Worm (Caenorhabditis elegans) whole organism, midembryonic: Measurements from ENCODE around the gene par-5.

ENCODE experiments used
- T22C8.4 ChIP-seq: fragments of 200-800 bp; sonication (Bioruptor generic); IDR thresholded peaks from 2 replicates; pipeline ENCODE4 v1.3.6; 2022; ENCODE audit warnings: missing genetic modification characterization, missing compliant biosample characterization
- cog-1 ChIP-seq: sonication (generic microtip); optimal IDR thresholded peaks from 2 replicates; lab custom pipeline; 2016; ENCODE audit warnings: missing genetic modification characterization, missing compliant biosample characterization
- flt-1 ChIP-seq: fragments of 200-800 bp; sonication (Bioruptor generic); IDR thresholded peaks from 2 replicates; pipeline ENCODE4 v1.3.6; 2022; ENCODE audit warnings: missing genetic modification characterization, missing compliant biosample characterization
- klf-2 ChIP-seq: fragments of 200-800 bp; sonication (Bioruptor generic); conservative IDR thresholded peaks from 2 replicates; pipeline ENCODE4 v1.3.6; 2022; ENCODE audit warnings: missing genetic modification reagents, missing genetic modification characterization, missing compliant biosample characterization
- med-1 ChIP-seq: sonication (generic microtip); optimal IDR thresholded peaks from 2 replicates; lab custom pipeline; 2017; ENCODE audit warnings: missing genetic modification characterization, mild to moderate bottlenecking, missing compliant biosample characterization, antibody characterized with exemption, missing genetic modification reagents; ENCODE audit not compliant: insufficient read depth
- ref-1 ChIP-seq: fragments of 200-800 bp; sonication (Bioruptor generic); conservative IDR thresholded peaks from 2 replicates; pipeline ENCODE4 v1.3.6; 2022; ENCODE audit warnings: missing genetic modification reagents, missing genetic modification characterization, missing compliant biosample characterization
- tab-1 ChIP-seq: fragments of 200-800 bp; sonication (Bioruptor generic); IDR thresholded peaks from 2 replicates; pipeline ENCODE4 v1.3.6; 2022; ENCODE audit warnings: missing genetic modification characterization, missing compliant biosample characterization
- ztf-23 ChIP-seq: fragments of 200-800 bp; sonication (Bioruptor generic); IDR thresholded peaks from 2 replicates; pipeline ENCODE4 v1.3.6; 2022; ENCODE audit warnings: missing genetic modification reagents, missing genetic modification characterization, missing compliant biosample characterization
- ztf-29 ChIP-seq: fragments of 200-800 bp; sonication (Bioruptor generic); IDR thresholded peaks from 2 replicates; pipeline ENCODE4 v1.3.6; 2022; ENCODE audit warnings: missing genetic modification reagents, missing genetic modification characterization, missing compliant biosample characterization

par-5 gene

DNA sequence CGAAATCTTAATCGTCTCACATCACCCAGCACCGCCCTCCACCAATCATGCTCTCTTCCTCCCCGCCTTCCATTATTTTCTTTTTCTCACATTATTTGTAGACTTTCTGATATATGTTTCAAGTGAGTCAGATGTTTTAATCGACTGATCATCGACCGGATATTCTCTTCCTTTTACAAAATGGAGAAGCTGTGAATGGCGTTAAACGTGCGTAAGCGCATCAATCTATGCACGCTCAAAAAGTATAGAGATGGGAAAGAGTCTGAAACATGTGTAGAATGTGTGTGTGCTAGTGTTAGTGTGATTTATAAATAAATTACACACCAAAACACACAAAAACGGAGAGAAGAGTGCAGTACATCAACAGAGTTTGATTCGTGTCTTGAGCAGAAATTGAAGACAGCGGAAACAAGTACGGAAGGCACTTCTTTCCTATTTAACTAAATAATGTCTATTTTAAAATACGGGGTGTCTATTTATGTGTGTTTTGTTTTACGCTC is 44.7 kb downstream of the par-5 start:
- TF ChIP-seq ztf-29 (no peak), flt-1 (GFP tag; lab: Robert Waterston, UW) (no peak)

ce11 chrIV:11773692-11774225 is 48.0 kb downstream of the par-5 start, which contains the start of gene lips-5:
Gene lips-5, minus strand, starts transcription at chrIV:11773742.
- TF ChIP-seq ref-1: no peak
- TF ChIP-seq cog-1: no peak
- no peak for TF ChIP-seq med-1 (GFP tag; lab: Kevin White, UChicago)
- TF ChIP-seq ztf-23: no peak
- no peak for TF ChIP-seq flt-1 (GFP tag; lab: Robert Waterston, UW)
- TF ChIP-seq T22C8.4 (GFP tag; lab: Robert Waterston, UW): no peak
- TF ChIP-seq ztf-29: no peak
- TF ChIP-seq tab-1: no peak
- no peak for TF ChIP-seq klf-2 (GFP tag; lab: Robert Waterston, UW)

ce11 chrIV:11772119-11772518 is 49.6 kb downstream of the par-5 start:
- TF ChIP-seq ref-1: no peak
- no peak for TF ChIP-seq ztf-23
- no peak for TF ChIP-seq flt-1 (GFP tag; lab: Robert Waterston, UW)
- TF ChIP-seq ztf-29: no peak
- TF ChIP-seq tab-1: no peak
- TF ChIP-seq T22C8.4 (GFP tag; lab: Robert Waterston, UW): no peak
- no peak for TF ChIP-seq med-1 (GFP tag; lab: Kevin White, UChicago)
- no peak for TF ChIP-seq cog-1
- no peak for TF ChIP-seq klf-2 (GFP tag; lab: Robert Waterston, UW)

DNA sequence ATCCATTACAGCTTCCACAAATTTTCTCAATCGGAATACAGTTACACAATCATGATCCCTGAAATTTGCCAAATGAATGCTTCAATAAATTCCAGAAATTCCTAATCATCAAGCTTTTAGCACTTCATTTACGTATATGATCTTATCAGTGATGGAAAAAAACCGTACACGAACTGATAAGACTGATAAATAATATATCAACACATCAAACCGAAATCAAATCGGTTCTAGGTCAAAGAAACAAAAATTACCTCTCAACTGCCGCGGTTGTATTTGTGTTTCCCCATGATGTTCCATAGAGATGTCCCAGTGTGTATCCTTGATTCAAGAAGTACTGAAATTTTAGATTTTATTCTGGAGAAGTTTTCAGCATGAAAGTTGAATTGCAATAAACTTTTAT is 50.7 kb downstream of the par-5 start:
- TF ChIP-seq tab-1 (no peak), flt-1 (GFP tag; lab: Robert Waterston, UW) (no peak), med-1 (GFP tag; lab: Kevin White, UChicago) (no peak), ztf-29 (no peak), ref-1 (no peak), ztf-23 (no peak)
